Worm (Caenorhabditis elegans) whole organism, young adult: ENCODE results near the gene gly-5.

ENCODE experiments used
- F52B5.7 ChIP-seq: sonication (generic microtip); optimal IDR thresholded peaks from 2 replicates; lab custom pipeline; 2016; ENCODE audit warnings: mild to moderate bottlenecking, missing genetic modification characterization, missing compliant biosample characterization
- die-1 ChIP-seq: sonication (generic microtip); optimal IDR thresholded peaks from 2 replicates; lab custom pipeline; 2016; ENCODE audit warnings: missing genotype, mild to moderate bottlenecking, missing genetic modification characterization, missing compliant biosample characterization
- dpl-1 ChIP-seq: fragments of 150-350 bp; optimal IDR thresholded peaks from 2 replicates; lab custom pipeline; 2014; ENCODE audit warnings: missing biosample characterization, missing genetic modification reagents, missing genetic modification characterization
- hmg-1.2 ChIP-seq: fragments of 200-800 bp; sonication (Bioruptor generic); IDR thresholded peaks from 2 replicates; pipeline ENCODE4 v1.3.6; 2022; ENCODE audit warnings: missing genetic modification reagents, missing genetic modification characterization, missing compliant biosample characterization
- let-607 ChIP-seq, 2 experiments: fragments of 200-800 bp in 1 of 2; sonication (Bioruptor generic) in 1 of 2; sonication (generic microtip) in 1 of 2; optimal IDR thresholded peaks; 2 replicates each; lab custom pipeline; 2016 to 2018; ENCODE audit warnings: mild to moderate bottlenecking in 2 of 2, missing compliant biosample characterization in 2 of 2, missing genetic modification characterization in 2 of 2, moderate library complexity in 2 of 2, missing genotype in 1 of 2
- sdz-38 ChIP-seq: sonication (generic microtip); optimal IDR thresholded peaks from 2 replicates; lab custom pipeline; 2016; ENCODE audit warnings: missing genotype, missing genetic modification characterization, missing compliant biosample characterization
- snpc-3.4 ChIP-seq: sonication (generic microtip); optimal IDR thresholded peaks from 2 replicates; lab custom pipeline; 2017; ENCODE audit warnings: missing genetic modification characterization, mild to moderate bottlenecking, missing compliant biosample characterization, antibody characterized with exemption, moderate library complexity, missing genotype, missing genetic modification reagents

Gene gly-5

DNA sequence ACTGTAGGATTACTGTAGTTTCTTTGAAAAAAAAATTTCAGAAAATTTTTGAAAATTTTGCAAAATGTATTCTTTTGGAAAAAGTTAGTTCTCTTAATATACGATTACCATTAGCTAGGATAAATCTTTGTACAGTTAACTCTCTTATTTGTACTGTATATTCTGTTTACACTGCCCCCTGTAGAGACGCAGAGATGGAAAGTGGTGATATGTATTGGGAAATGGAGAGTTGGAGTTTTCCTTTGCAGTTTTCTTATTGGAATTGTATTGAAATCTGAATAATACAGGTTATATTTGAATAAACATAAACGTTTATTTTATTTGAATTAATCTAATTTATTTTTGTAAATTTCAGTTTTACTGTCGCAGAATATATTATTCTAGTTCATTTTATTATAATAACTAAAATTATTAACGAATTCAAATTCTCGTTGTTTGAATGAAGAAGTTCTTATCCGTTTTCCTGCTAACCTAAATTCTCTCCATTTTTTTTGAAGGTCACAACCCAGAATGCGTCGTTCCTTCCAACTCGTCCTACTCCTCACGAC, 67.1 kb downstream of the gly-5 start, which contains the start of gene F56A8.9:
TSS of gene F56A8.9 (plus strand) at position 498 of the 548 bp plus-strand sequence.
- TF ChIP-seq F52B5.7 (tag; lab: Kevin White, UChicago) (no peak), dpl-1 (no peak), sdz-38 (tag; lab: Kevin White, UChicago) (no peak), let-607 (tag; optimal IDR thresholded peaks at IDR 0.05; lab: Kevin White, UChicago) (peak in 1 of 2 experiments; percentile 73), snpc-3.4 (tag; lab: Kevin White, UChicago) (no peak), hmg-1.2 (peak; percentile 42; the same call in 1 of the 2 replicates), die-1 (tag; lab: Kevin White, UChicago) (no peak)
